In genomic region chr2L:2752460-2753411, dm6 we compare ENCODE assay signal across 1 fruit fly cellular context.
TF ChIP-seq lines count a peak whose summit lies in the region.

Gene Pgk (minus strand): TSS chr2L:2753068.

TF ChIP-seq in whole organism, embryonic, 481 proteins besides CTCF, POLR2A, EP300 and RAD21 (continued from another document):
- TF ChIP-seq ems (GFP tag; optimal IDR thresholded peaks at IDR 0.05; lab: Kevin White, UChicago) (peak; percentile 62), CG33213 (GFP tag; optimal IDR thresholded peaks at IDR 0.05; lab: Kevin White, UChicago) (peak; percentile 29), MESR4 (GFP tag; optimal IDR thresholded peaks at IDR 0.05; lab: Kevin White, UChicago) (peak; percentile 39), Tbp (GFP tag; optimal IDR thresholded peaks at IDR 0.05; lab: Kevin White, UChicago) (peak; percentile 99), CG6254 (GFP tag; optimal IDR thresholded peaks at IDR 0.05; lab: Kevin White, UChicago) (peak; percentile 47), Myb (GFP tag; optimal IDR thresholded peaks at IDR 0.05; lab: Kevin White, UChicago) (peak; percentile 37), HmgZ (tag; optimal IDR thresholded peaks at IDR 0.05; lab: Kevin White, UChicago) (peak; percentile 58), dpn (GFP tag; optimal IDR thresholded peaks at IDR 0.05; lab: Kevin White, UChicago) (peak in 1 of 2 experiments; percentile 56), CG8944 (GFP tag; optimal IDR thresholded peaks at IDR 0.05; lab: Kevin White, UChicago) (peak; percentile 17), hkb (optimal IDR thresholded peaks at IDR 0.05; lab: Kevin White, UChicago) (peak; percentile 54), hkb (GFP tag; IDR thresholded peaks at IDR 0.05; lab: Robert Waterston, UW) (no peak), Gug (GFP tag; IDR thresholded peaks at IDR 0.05; lab: Robert Waterston, UW) (peak; percentile 1; the same call in 1 of the 4 replicates), lbe (GFP tag; optimal IDR thresholded peaks at IDR 0.05; lab: Kevin White, UChicago) (peak; percentile 84), CG15514 (GFP tag; optimal IDR thresholded peaks at IDR 0.05; lab: Kevin White, UChicago) (peak; percentile 20), schlank (tag; optimal IDR thresholded peaks at IDR 0.05; lab: Kevin White, UChicago) (no peak), nom (GFP tag; optimal IDR thresholded peaks at IDR 0.05; lab: Kevin White, UChicago) (peak; percentile 92), Bgb (GFP tag; IDR thresholded peaks at IDR 0.05; lab: Robert Waterston, UW; ENCODE audit: partially characterized antibody) (no peak), toy (GFP tag; IDR thresholded peaks at IDR 0.05; lab: Robert Waterston, UW) (no peak), Pdp1 (GFP tag; optimal IDR thresholded peaks at IDR 0.05; lab: Kevin White, UChicago) (peak in 1 of 2 experiments; percentile 65), tup (GFP tag; optimal IDR thresholded peaks at IDR 0.05; lab: Kevin White, UChicago) (peak; percentile 34), CG15601 (tag; optimal IDR thresholded peaks at IDR 0.05; lab: Kevin White, UChicago) (peak; percentile 23), jumu (GFP tag; optimal IDR thresholded peaks at IDR 0.05; lab: Kevin White, UChicago) (peak; percentile 80), org-1 (GFP tag; optimal IDR thresholded peaks at IDR 0.05; lab: Kevin White, UChicago) (peak; percentile 20), slou (GFP tag; optimal IDR thresholded peaks at IDR 0.05; lab: Kevin White, UChicago) (peak; percentile 10), pho (GFP tag; optimal IDR thresholded peaks at IDR 0.05; lab: Kevin White, UChicago) (peak; percentile 47), CG17361 (GFP tag; IDR thresholded peaks at IDR 0.05; lab: Robert Waterston, UW) (no peak), HLHmδ (GFP tag; optimal IDR thresholded peaks at IDR 0.05; lab: Kevin White, UChicago) (peak; percentile 88), CG16815 (GFP tag; optimal IDR thresholded peaks at IDR 0.05; lab: Kevin White, UChicago) (no peak), CG1233 (GFP tag; optimal IDR thresholded peaks at IDR 0.05; lab: Kevin White, UChicago) (peak; percentile 19), Blimp-1 (GFP tag; optimal IDR thresholded peaks at IDR 0.05; lab: Kevin White, UChicago) (peak; percentile 48), Nf-YC (tag; optimal IDR thresholded peaks at IDR 0.05; lab: Kevin White, UChicago) (peak; percentile 94), psq (GFP tag; optimal IDR thresholded peaks at IDR 0.05; lab: Kevin White, UChicago) (no peak), CG1602 (GFP tag; optimal IDR thresholded peaks at IDR 0.05; lab: Kevin White, UChicago) (no peak), CG8765 (GFP tag; IDR thresholded peaks at IDR 0.05; lab: Robert Waterston, UW) (no peak), ERR (GFP tag; optimal IDR thresholded peaks at IDR 0.05; lab: Kevin White, UChicago) (peak; percentile 67), lmd (GFP tag; IDR thresholded peaks at IDR 0.05; lab: Robert Waterston, UW) (no peak), CG13424 (tag; optimal IDR thresholded peaks at IDR 0.05; lab: Kevin White, UChicago) (peak; percentile 52), CG16779 (GFP tag; IDR thresholded peaks at IDR 0.05; lab: Robert Waterston, UW) (no peak), CG14710 (tag; optimal IDR thresholded peaks at IDR 0.05; lab: Kevin White, UChicago) (peak; percentile 25), CG34376 (GFP tag; optimal IDR thresholded peaks at IDR 0.05; lab: Kevin White, UChicago) (peak; percentile 94), CG10979 (tag; optimal IDR thresholded peaks at IDR 0.05; lab: Kevin White, UChicago) (peak; percentile 16), Rfx (GFP tag; IDR thresholded peaks at IDR 0.05; lab: Robert Waterston, UW) (no peak), CG13775 (GFP tag; optimal IDR thresholded peaks at IDR 0.05; lab: Kevin White, UChicago) (peak; percentile 20), CG3838 (GFP tag; optimal IDR thresholded peaks at IDR 0.05; lab: Kevin White, UChicago) (peak; percentile 5), gcm2 (GFP tag; optimal IDR thresholded peaks at IDR 0.05; lab: Kevin White, UChicago) (peak; percentile 16), Fer3 (tag; optimal IDR thresholded peaks at IDR 0.05; lab: Kevin White, UChicago) (peak; percentile 45), B-H1 (GFP tag; IDR thresholded peaks at IDR 0.05; lab: Robert Waterston, UW) (no peak), Antp (GFP tag; optimal IDR thresholded peaks at IDR 0.05; lab: Kevin White, UChicago) (peak; percentile 53), CG12299 (tag; optimal IDR thresholded peaks at IDR 0.05; lab: Kevin White, UChicago) (peak; percentile 48), Spps (tag; optimal IDR thresholded peaks at IDR 0.05; lab: Kevin White, UChicago) (peak; percentile 25), Neu2 (GFP tag; optimal IDR thresholded peaks at IDR 0.05; lab: Kevin White, UChicago; ENCODE audit: borderline replicate concordance) (no peak), bcd (GFP tag; optimal IDR thresholded peaks at IDR 0.05; lab: Kevin White, UChicago) (no peak), lov (optimal IDR thresholded peaks at IDR 0.05; lab: Kevin White, UChicago) (no peak), lov (GFP tag; IDR thresholded peaks at IDR 0.05; lab: Robert Waterston, UW) (no peak), zf30C (GFP tag; optimal IDR thresholded peaks at IDR 0.05; lab: Kevin White, UChicago) (peak; percentile 100), pfk (GFP tag; optimal IDR thresholded peaks at IDR 0.05; lab: Kevin White, UChicago) (peak; percentile 30), her (GFP tag; optimal IDR thresholded peaks at IDR 0.05; lab: Kevin White, UChicago) (peak; percentile 33), Hr51 (GFP tag; optimal IDR thresholded peaks at IDR 0.05; lab: Kevin White, UChicago) (peak; percentile 53 to 62), sr (GFP tag; IDR thresholded peaks at IDR 0.05; lab: Robert Waterston, UW) (no peak), lola (GFP tag; optimal IDR thresholded peaks at IDR 0.05; lab: Kevin White, UChicago) (peak in 1 of 3 experiments; percentile 0), sd (tag; optimal IDR thresholded peaks at IDR 0.05; lab: Kevin White, UChicago) (peak; percentile 31), insv (GFP tag; optimal IDR thresholded peaks at IDR 0.05; lab: Kevin White, UChicago) (peak in 1 of 2 experiments; percentile 40), NfI (GFP tag; optimal IDR thresholded peaks at IDR 0.05; lab: Kevin White, UChicago) (peak; percentile 3), cg (GFP tag; optimal IDR thresholded peaks at IDR 0.05; lab: Kevin White, UChicago) (peak; percentile 41), abd-A (tag; optimal IDR thresholded peaks at IDR 0.05; lab: Kevin White, UChicago) (peak; percentile 82), dmrt99B (tag; optimal IDR thresholded peaks at IDR 0.05; lab: Kevin White, UChicago) (peak; percentile 45), grn (GFP tag; optimal IDR thresholded peaks at IDR 0.05; lab: Kevin White, UChicago) (peak; percentile 5), CG10209 (GFP tag; optimal IDR thresholded peaks at IDR 0.05; lab: Kevin White, UChicago) (no peak), nerfin-2 (GFP tag; IDR thresholded peaks at IDR 0.05; lab: Robert Waterston, UW; ENCODE audit: partially characterized antibody) (no peak), Dek (tag; optimal IDR thresholded peaks at IDR 0.05; lab: Kevin White, UChicago) (peak; percentile 55), CG4707 (GFP tag; optimal IDR thresholded peaks at IDR 0.05; lab: Kevin White, UChicago) (no peak), esg (GFP tag; conservative IDR thresholded peaks at IDR 0.05; lab: Robert Waterston, UW) (no peak), BtbVII (GFP tag; optimal IDR thresholded peaks at IDR 0.05; lab: Kevin White, UChicago) (peak; percentile 82), CG34224 (GFP tag; IDR thresholded peaks at IDR 0.05; lab: Robert Waterston, UW; ENCODE audit: partially characterized antibody) (no peak), CG2712 (tag; optimal IDR thresholded peaks at IDR 0.05; lab: Kevin White, UChicago) (peak; percentile 39), Trl (optimal IDR thresholded peaks at IDR 0.05; lab: Kevin White, UChicago) (peak; percentile 99 to 100), Trl (GFP tag; optimal IDR thresholded peaks at IDR 0.05; lab: Kevin White, UChicago) (peak; percentile 91), exex (tag; optimal IDR thresholded peaks at IDR 0.05; lab: Kevin White, UChicago) (peak; percentile 65), Xbp1 (GFP tag; optimal IDR thresholded peaks at IDR 0.05; lab: Kevin White, UChicago) (peak; percentile 30), CG11723 (GFP tag; optimal IDR thresholded peaks at IDR 0.05; lab: Kevin White, UChicago) (peak; percentile 54), CG7839 (tag; optimal IDR thresholded peaks at IDR 0.05; lab: Kevin White, UChicago) (peak; percentile 30), CG13296 (GFP tag; optimal IDR thresholded peaks at IDR 0.05; lab: Kevin White, UChicago) (peak; percentile 79), Dll (GFP tag; IDR thresholded peaks at IDR 0.05; lab: Robert Waterston, UW; ENCODE audit: partially characterized antibody) (no peak), CG12155 (GFP tag; optimal IDR thresholded peaks at IDR 0.05; lab: Kevin White, UChicago) (peak; percentile 1)
